Worm (Caenorhabditis elegans): ENCODE results near the gene hpo-28.

The hpo-28 gene

ce11 chrIII:5677790-5678189, 31.3 kb downstream of the hpo-28 start, which contains the start of gene F54E7.9:
F54E7.9 (minus strand) TSS chrIII:5677890.
- TF ChIP-seq unc-62 (GFP tag; optimal IDR thresholded peaks at IDR 0.05): no peak

- TF ChIP-seq unc-62 (GFP tag; optimal IDR thresholded peaks at IDR 0.05): no peak
These were observed 33.6 kb downstream of the hpo-28 start for ce11 chrIII:5675384-5675984.

ce11 chrIII:5674196-5674595, 34.9 kb downstream of the hpo-28 start:
- no peak for TF ChIP-seq unc-62 (GFP tag; optimal IDR thresholded peaks at IDR 0.05)

- TF ChIP-seq unc-62 (GFP tag; optimal IDR thresholded peaks at IDR 0.05): no peak
These were observed 41.1 kb downstream of the hpo-28 start for ce11 chrIII:5667952-5668489.

ce11 chrIII:5665710-5666109, 43.4 kb downstream of the hpo-28 start:
- TF ChIP-seq unc-62 (GFP tag; optimal IDR thresholded peaks at IDR 0.05): no peak

ce11 chrIII:5665278-5665677, 43.8 kb downstream of the hpo-28 start:
- TF ChIP-seq unc-62 (GFP tag; optimal IDR thresholded peaks at IDR 0.05): no peak

- no peak for TF ChIP-seq unc-62 (GFP tag; optimal IDR thresholded peaks at IDR 0.05)
These were observed 45.2 kb downstream of the hpo-28 start, which contains the start of gene par-3 for ce11 chrIII:5663933-5664332. par-3 (plus strand) TSS chrIII:5664233.

- TF ChIP-seq unc-62 (GFP tag; optimal IDR thresholded peaks at IDR 0.05): no peak
These were observed 45.6 kb downstream of the hpo-28 start for ce11 chrIII:5663521-5663920.

ce11 chrIII:5660976-5661375, 48.1 kb downstream of the hpo-28 start, which contains the start of gene F54E7.6:
F54E7.6 (minus strand) TSS chrIII:5661085.
- TF ChIP-seq unc-62 (GFP tag; optimal IDR thresholded peaks at IDR 0.05): no peak

ce11 chrIII:5656941-5657340, 52.2 kb downstream of the hpo-28 start, which contains the start of gene sdz-21:
sdz-21 (minus strand) TSS chrIII:5657041.
- TF ChIP-seq unc-62 (GFP tag; optimal IDR thresholded peaks at IDR 0.05): no peak
